Fruit fly (Drosophila melanogaster) whole organism, adult: ENCODE measurements around the gene CG4968.
A peak's percentile ranks its signal among the peaks of the same experiment; 100 is the strongest.

Experiments
- CG11617 ChIP-seq: fragments of 200-800 bp; sonication (Bioruptor generic); optimal IDR thresholded peaks from 2 replicates; lab custom pipeline; 2017; ENCODE audit warnings: mild to moderate bottlenecking, missing biosample characterization, missing genetic modification reagents, missing genetic modification characterization
- CG12768 ChIP-seq: fragments of 200-800 bp; sonication (Bioruptor generic); optimal IDR thresholded peaks from 2 replicates; lab custom pipeline; 2017; ENCODE audit warnings: missing biosample characterization, missing genetic modification characterization, mild to moderate bottlenecking, moderate library complexity, missing genetic modification reagents
- CG14711 ChIP-seq: fragments of 200-800 bp; sonication (Bioruptor generic); optimal IDR thresholded peaks from 2 replicates; lab custom pipeline; 2018; ENCODE audit warnings: missing biosample characterization, mild to moderate bottlenecking, missing genetic modification characterization, moderate library complexity
- CG1620 ChIP-seq: fragments of 200-800 bp; sonication (Bioruptor generic); optimal IDR thresholded peaks from 2 replicates; lab custom pipeline; 2016; ENCODE audit warnings: missing biosample characterization, missing genetic modification characterization
- CG33017 ChIP-seq: fragments of 200-800 bp; sonication (Bioruptor generic); optimal IDR thresholded peaks from 2 replicates; lab custom pipeline; 2018; ENCODE audit warnings: missing biosample characterization, mild to moderate bottlenecking, missing genetic modification characterization, moderate library complexity
- CG5204 ChIP-seq: fragments of 200-800 bp; sonication (Bioruptor generic); optimal IDR thresholded peaks from 2 replicates; lab custom pipeline; 2016; ENCODE audit warnings: missing biosample characterization, missing genetic modification characterization
- CG7045 ChIP-seq: fragments of 200-800 bp; sonication (Bioruptor generic); optimal IDR thresholded peaks from 2 replicates; lab custom pipeline; 2017; ENCODE audit warnings: missing biosample characterization, mild to moderate bottlenecking, missing genetic modification characterization
- CG7101 ChIP-seq: fragments of 200-800 bp; sonication (Bioruptor generic); optimal IDR thresholded peaks from 2 replicates; lab custom pipeline; 2018; ENCODE audit warnings: missing biosample characterization, mild to moderate bottlenecking, missing genetic modification characterization, moderate library complexity
- Clk ChIP-seq: fragments of 200-800 bp; sonication (Bioruptor generic); optimal IDR thresholded peaks from 2 replicates; lab custom pipeline; 2017; ENCODE audit warnings: missing biosample characterization, missing genetic modification characterization
- Crg-1 ChIP-seq: fragments of 200-800 bp; sonication (Bioruptor generic); optimal IDR thresholded peaks from 2 replicates; lab custom pipeline; 2016; ENCODE audit warnings: missing biosample characterization, missing genetic modification characterization
- Hr96 ChIP-seq: fragments of 200-800 bp; sonication (Bioruptor generic); optimal IDR thresholded peaks from 2 replicates; lab custom pipeline; 2016; ENCODE audit warnings: missing biosample characterization, missing genetic modification characterization
- Mnt ChIP-seq: fragments of 200-800 bp; sonication (Bioruptor generic); optimal IDR thresholded peaks from 2 replicates; lab custom pipeline; 2016; ENCODE audit warnings: missing biosample characterization, mild to moderate bottlenecking, missing genetic modification characterization
- bab1 ChIP-seq: fragments of 200-800 bp; sonication (Bioruptor generic); optimal IDR thresholded peaks from 3 replicates; lab custom pipeline; 2019; ENCODE audit warnings: missing biosample characterization, mild to moderate bottlenecking, missing genetic modification characterization, moderate library complexity
- cic ChIP-seq: fragments of 200-800 bp; sonication (Bioruptor generic); optimal IDR thresholded peaks from 2 replicates; lab custom pipeline; 2017; ENCODE audit warnings: missing biosample characterization, mild to moderate bottlenecking, missing genetic modification characterization, moderate library complexity
- cnc ChIP-seq, 2 experiments: fragments of >200 bp; optimal IDR thresholded peaks; 2 replicates each; lab custom pipeline; 2017
- kay ChIP-seq: fragments of 200-800 bp; sonication (Bioruptor generic); peaks from one replicate; lab custom pipeline; 2016; ENCODE audit warnings: missing biosample characterization, missing genetic modification characterization, borderline replicate concordance
- ovo ChIP-seq: fragments of 200-800 bp; sonication (Bioruptor generic); optimal IDR thresholded peaks from 2 replicates; lab custom pipeline; 2016; ENCODE audit warnings: missing biosample characterization, missing genetic modification characterization
- pad ChIP-seq: fragments of 200-800 bp; sonication (Bioruptor generic); optimal IDR thresholded peaks from 3 replicates; lab custom pipeline; 2017; ENCODE audit warnings: missing biosample characterization, missing genetic modification characterization, mild to moderate bottlenecking, moderate library complexity, missing genetic modification reagents
- tj ChIP-seq: fragments of 200-800 bp; sonication (Bioruptor generic); optimal IDR thresholded peaks from 3 replicates; lab custom pipeline; 2017; ENCODE audit warnings: missing biosample characterization, mild to moderate bottlenecking, missing genetic modification characterization, moderate library complexity
- toe ChIP-seq: fragments of 200-800 bp; sonication (Bioruptor generic); optimal IDR thresholded peaks from 2 replicates; lab custom pipeline; 2016; ENCODE audit warnings: missing biosample characterization, missing genetic modification characterization

CG4968 gene

DNA sequence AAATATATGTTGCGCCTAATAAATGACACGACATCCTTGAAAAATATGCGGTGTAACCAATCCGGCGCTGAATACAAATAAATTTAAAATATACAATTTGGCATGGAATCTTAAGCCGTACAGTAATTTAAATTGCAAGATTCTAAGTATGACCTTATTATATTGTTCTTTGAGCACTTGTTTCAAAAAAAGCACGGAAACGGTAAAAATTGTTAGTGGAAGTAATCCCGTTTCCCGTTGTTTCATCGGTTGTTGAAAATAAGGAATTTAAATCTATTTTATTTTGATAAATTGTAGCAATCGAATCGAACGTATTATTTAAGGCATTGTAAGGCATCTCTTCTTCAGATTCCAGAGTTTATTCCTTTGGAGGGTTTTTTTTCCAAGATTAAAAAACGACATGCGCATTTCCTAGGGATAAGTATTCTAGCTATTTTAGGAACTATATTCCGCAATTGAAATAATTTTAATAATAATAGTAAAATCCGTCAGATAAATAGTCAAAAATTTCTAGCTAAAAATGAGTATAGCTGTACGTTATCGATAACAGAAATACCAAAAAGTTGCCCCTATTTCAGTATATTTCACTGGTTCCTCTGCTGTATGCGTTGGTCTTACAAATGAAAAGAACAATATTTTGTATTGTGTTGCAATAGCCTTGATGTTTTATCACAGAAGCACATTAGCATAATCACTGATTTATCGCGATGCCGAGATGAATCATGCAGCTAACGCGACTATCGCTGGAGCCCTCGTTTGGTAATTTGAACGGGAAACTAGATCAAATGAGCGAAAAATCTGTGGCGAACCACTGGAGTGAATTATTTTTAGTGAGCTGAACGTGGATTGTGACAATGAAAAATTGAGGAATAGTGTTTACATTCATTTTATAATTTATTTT is 26.6 kb downstream of the CG4968 start, which contains the start of gene GATAd:
Gene GATAd (plus strand): TSS at position 644 of the 901 bp plus-strand sequence.
- TF ChIP-seq toe (GFP tag; lab: Kevin White, UChicago), result no peak
- TF ChIP-seq CG12768, result peak; percentile 15
- TF ChIP-seq pad (GFP tag; lab: Kevin White, UChicago), result peak; percentile 38
- peak; percentile 41 for TF ChIP-seq bab1 (GFP tag; lab: Kevin White, UChicago)
- TF ChIP-seq cnc (optimal IDR thresholded peaks at IDR 0.05; lab: Kevin White, UChicago), result no peak
- peak; percentile 98 for TF ChIP-seq kay (GFP tag; lab: Kevin White, UChicago)
- peak; percentile 8 for TF ChIP-seq CG7101 (tag; lab: Kevin White, UChicago)
- peak; percentile 30 for TF ChIP-seq CG33017 (tag; lab: Kevin White, UChicago)
- peak; percentile 23 for TF ChIP-seq Mnt (GFP tag; lab: Kevin White, UChicago)
- TF ChIP-seq cic (GFP tag; lab: Kevin White, UChicago), result no peak
- TF ChIP-seq CG11617 (GFP tag; lab: Kevin White, UChicago), result no peak

- TF ChIP-seq kay (GFP tag; lab: Kevin White, UChicago) (no peak), pad (GFP tag; lab: Kevin White, UChicago) (no peak), cic (GFP tag; lab: Kevin White, UChicago) (no peak), ovo (GFP tag; lab: Kevin White, UChicago) (no peak)
These were observed 27.5 kb downstream of the CG4968 start for dm6 chr2L:10334213-10334612.

DNA sequence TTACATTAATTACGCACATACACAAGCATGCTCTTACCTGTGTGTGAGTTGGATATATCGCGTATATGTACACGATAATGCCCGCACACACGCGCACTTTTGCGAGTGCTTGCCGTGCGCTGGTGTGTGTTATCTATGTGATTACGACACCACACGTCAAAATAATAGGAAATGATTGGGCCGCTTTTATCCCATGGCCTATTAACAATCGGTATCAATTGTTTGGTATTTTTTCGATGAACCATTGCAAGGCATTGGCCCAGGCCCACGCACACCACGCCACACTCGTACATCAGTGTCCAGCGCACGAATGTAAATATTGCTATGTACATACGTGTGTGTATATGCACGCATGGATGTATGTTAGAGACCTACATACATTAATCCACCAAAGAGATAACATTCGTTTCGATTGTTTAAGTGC is 28.1 kb downstream of the CG4968 start:
- TF ChIP-seq kay (GFP tag; lab: Kevin White, UChicago) (peak; percentile 98), CG12768 (peak; percentile 85), tj (peak; percentile 73), CG1620 (peak; percentile 28), CG11617 (GFP tag; lab: Kevin White, UChicago) (peak; percentile 68), Mnt (GFP tag; lab: Kevin White, UChicago) (peak; percentile 85), toe (GFP tag; lab: Kevin White, UChicago) (no peak), Hr96 (no peak), pad (GFP tag; lab: Kevin White, UChicago) (peak; percentile 44), CG33017 (tag; lab: Kevin White, UChicago) (peak; percentile 56), ovo (GFP tag; lab: Kevin White, UChicago) (peak; percentile 45), Crg-1 (GFP tag; lab: Kevin White, UChicago) (peak; percentile 61), cnc (optimal IDR thresholded peaks at IDR 0.05; lab: Kevin White, UChicago) (no peak), Clk (GFP tag; lab: Kevin White, UChicago) (peak; percentile 59), cic (GFP tag; lab: Kevin White, UChicago) (peak; percentile 87), bab1 (GFP tag; lab: Kevin White, UChicago) (peak; percentile 62), CG7045 (GFP tag; lab: Kevin White, UChicago) (peak; percentile 62), CG5204 (no peak), CG14711 (tag; lab: Kevin White, UChicago) (peak; percentile 43), CG7101 (tag; lab: Kevin White, UChicago) (peak; percentile 55)

DNA sequence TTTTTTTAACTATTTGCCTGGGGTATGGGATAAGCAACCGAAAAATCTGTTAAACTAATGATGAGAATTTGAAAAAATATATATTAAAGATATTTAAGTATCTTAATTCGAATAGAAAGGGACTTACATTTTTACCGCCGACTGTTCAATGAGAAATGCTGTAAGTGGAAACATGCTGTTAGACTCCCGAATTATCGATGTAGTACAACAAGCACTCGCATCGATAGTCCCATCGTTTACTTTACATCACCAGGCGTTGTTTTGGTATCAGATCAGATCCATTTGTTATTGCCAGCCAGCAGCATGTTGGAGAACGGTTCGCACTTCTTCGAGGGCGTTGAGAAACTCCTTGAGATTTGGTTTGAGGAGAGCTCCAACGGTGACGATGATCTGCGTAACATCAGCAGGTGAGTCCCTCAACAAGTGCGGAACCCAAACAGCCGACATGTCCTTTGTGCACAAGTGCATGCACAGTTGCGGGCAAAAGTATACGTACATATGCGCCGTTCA is 32.5 kb downstream of the CG4968 start, which contains the start of gene SamDC:
Gene SamDC (plus strand): TSS at position 246 of the 510 bp plus-strand sequence.
- TF ChIP-seq toe (GFP tag; lab: Kevin White, UChicago), result no peak
- peak; percentile 35 for TF ChIP-seq CG7101 (tag; lab: Kevin White, UChicago)
- TF ChIP-seq CG11617 (GFP tag; lab: Kevin White, UChicago), result peak; percentile 15
- TF ChIP-seq Hr96, result no peak
- TF ChIP-seq Mnt (GFP tag; lab: Kevin White, UChicago), result peak; percentile 44
- TF ChIP-seq cnc (optimal IDR thresholded peaks at IDR 0.05; lab: Kevin White, UChicago), result no peak
- no peak for TF ChIP-seq CG33017 (tag; lab: Kevin White, UChicago)
- TF ChIP-seq CG1620, result peak; percentile 18
- TF ChIP-seq bab1 (GFP tag; lab: Kevin White, UChicago), result peak; percentile 63
- TF ChIP-seq pad (GFP tag; lab: Kevin White, UChicago), result peak; percentile 12
- peak; percentile 31 for TF ChIP-seq cic (GFP tag; lab: Kevin White, UChicago)

- TF ChIP-seq CG12768, result no peak
- TF ChIP-seq kay (GFP tag; lab: Kevin White, UChicago), result peak; percentile 72
These were observed 33.1 kb downstream of the CG4968 start for dm6 chr2L:10339841-10340240.

dm6 chr2L:10341405-10341804 is 34.7 kb downstream of the CG4968 start, which contains the start of gene CG31715:
CG31715 (plus strand) TSS chr2L:10341616.
- peak; percentile 11 for TF ChIP-seq tj
- TF ChIP-seq cic (GFP tag; lab: Kevin White, UChicago), result no peak
- peak; percentile 20 for TF ChIP-seq CG14711 (tag; lab: Kevin White, UChicago)
- no peak for TF ChIP-seq pad (GFP tag; lab: Kevin White, UChicago)
- TF ChIP-seq kay (GFP tag; lab: Kevin White, UChicago), result peak; percentile 66
- TF ChIP-seq CG11617 (GFP tag; lab: Kevin White, UChicago), result peak; percentile 11
- TF ChIP-seq CG7101 (tag; lab: Kevin White, UChicago), result peak; percentile 40
- peak; percentile 5 for TF ChIP-seq CG33017 (tag; lab: Kevin White, UChicago)
- no peak for TF ChIP-seq CG12768
- peak; percentile 5 for TF ChIP-seq Mnt (GFP tag; lab: Kevin White, UChicago)
- no peak for TF ChIP-seq cnc (optimal IDR thresholded peaks at IDR 0.05; lab: Kevin White, UChicago)
- TF ChIP-seq toe (GFP tag; lab: Kevin White, UChicago), result no peak
- TF ChIP-seq ovo (GFP tag; lab: Kevin White, UChicago), result no peak
- no peak for TF ChIP-seq Clk (GFP tag; lab: Kevin White, UChicago)
- no peak for TF ChIP-seq Crg-1 (GFP tag; lab: Kevin White, UChicago)
- TF ChIP-seq Hr96, result no peak
- peak; percentile 62 for TF ChIP-seq bab1 (GFP tag; lab: Kevin White, UChicago)
- TF ChIP-seq CG7045 (GFP tag; lab: Kevin White, UChicago), result no peak
- TF ChIP-seq CG1620, result no peak
- no peak for TF ChIP-seq CG5204
